Worm (Caenorhabditis elegans) whole organism, young adult: ENCODE data around the gene skr-19.
A peak's percentile ranks its signal among the peaks of the same experiment; 100 is the strongest.

Experiments
- B0035.1 ChIP-seq: sonication (generic microtip); optimal IDR thresholded peaks from 2 replicates; lab custom pipeline; 2016; ENCODE audit warnings: missing genetic modification characterization, mild to moderate bottlenecking, missing compliant biosample characterization, missing genotype, missing genetic modification reagents
- T26A5.8 ChIP-seq: sonication (generic microtip); optimal IDR thresholded peaks from 2 replicates; lab custom pipeline; 2016; ENCODE audit warnings: missing genetic modification characterization, missing compliant biosample characterization
- bed-2 ChIP-seq: fragments of 200-800 bp; sonication (Bioruptor generic); IDR thresholded peaks from 2 replicates; pipeline ENCODE4 v1.3.6; 2022; ENCODE audit warnings: missing genetic modification reagents, missing genetic modification characterization, missing compliant biosample characterization
- dpl-1 ChIP-seq: fragments of 150-350 bp; optimal IDR thresholded peaks from 2 replicates; lab custom pipeline; 2014; ENCODE audit warnings: missing biosample characterization, missing genetic modification reagents, missing genetic modification characterization
- nhr-90 ChIP-seq: sonication (generic microtip); optimal IDR thresholded peaks from 2 replicates; lab custom pipeline; 2016; ENCODE audit warnings: missing genotype, mild to moderate bottlenecking, missing genetic modification characterization, missing compliant biosample characterization
- unc-62 ChIP-seq: fragments of 150-350 bp; optimal IDR thresholded peaks from 2 replicates; lab custom pipeline; 2014; ENCODE audit warnings: missing biosample characterization, missing genetic modification reagents, missing genetic modification characterization

ce11 chrX:13225111-13225905, 800 bp upstream of the skr-19 start:
- TF ChIP-seq bed-2 (no peak), unc-62 (GFP tag; lab: Kevin White, UChicago) (peak; percentile 29), dpl-1 (GFP tag; lab: Kevin White, UChicago) (no peak), T26A5.8 (tag; lab: Kevin White, UChicago) (no peak), nhr-90 (no peak), B0035.1 (tag; lab: Kevin White, UChicago) (no peak)
